Fruit fly (Drosophila melanogaster) whole organism, wandering third instar larva: ENCODE measurements around the gene CG18809.

ENCODE experiments used
- Abd-B ChIP-seq: fragments of >200 bp; optimal IDR thresholded peaks from 2 replicates; lab custom pipeline; 2017; ENCODE audit warnings: missing biosample characterization, missing genetic modification characterization
- CG32264 ChIP-seq: fragments of 200-800 bp; sonication (Bioruptor generic); optimal IDR thresholded peaks from 2 replicates; lab custom pipeline; 2016; ENCODE audit warnings: missing biosample characterization, missing genetic modification characterization
- CG9705 ChIP-seq: fragments of 200-800 bp; sonication (Bioruptor generic); optimal IDR thresholded peaks from 2 replicates; lab custom pipeline; 2018; ENCODE audit warnings: missing biosample characterization, mild to moderate bottlenecking, missing genetic modification characterization
- CrebA ChIP-seq: fragments of 200-800 bp; sonication (Bioruptor generic); optimal IDR thresholded peaks from 2 replicates; lab custom pipeline; 2016; ENCODE audit warnings: missing biosample characterization, mild to moderate bottlenecking, missing genetic modification characterization, borderline replicate concordance
- Dfd ChIP-seq: fragments of >200 bp; optimal IDR thresholded peaks from 2 replicates; lab custom pipeline; 2017; ENCODE audit warnings: missing biosample characterization, missing genetic modification characterization
- Dif ChIP-seq: fragments of 200-275, 200-300 bp; sonication (Bioruptor generic); optimal IDR thresholded peaks from 2 replicates; lab custom pipeline; 2018; ENCODE audit warnings: missing biosample characterization, missing genetic modification characterization; ENCODE audit not compliant: partially characterized antibody
- GATAd ChIP-seq: sonication (Bioruptor generic); optimal IDR thresholded peaks from 2 replicates; lab custom pipeline; 2016; ENCODE audit warnings: missing biosample characterization, missing genetic modification characterization
- HLH106 ChIP-seq: fragments of 200-800 bp; optimal IDR thresholded peaks from 3 replicates; lab custom pipeline; 2019; ENCODE audit warnings: missing biosample characterization, mild to moderate bottlenecking, missing genetic modification characterization, moderate library complexity
- Hnf4 ChIP-seq: fragments of 200-800 bp; sonication (Bioruptor generic); optimal IDR thresholded peaks from 2 replicates; lab custom pipeline; 2016; ENCODE audit warnings: missing biosample characterization, mild to moderate bottlenecking, missing genetic modification characterization
- Hr78 ChIP-seq: fragments of >200 bp; optimal IDR thresholded peaks from 2 replicates; lab custom pipeline; 2017; ENCODE audit warnings: missing biosample characterization, missing genetic modification characterization
- Hr83 ChIP-seq: fragments of 200-300 bp; sonication (Bioruptor generic); optimal IDR thresholded peaks from 2 replicates; lab custom pipeline; 2016; ENCODE audit warnings: missing biosample characterization, mild to moderate bottlenecking, missing genetic modification characterization, moderate library complexity; ENCODE audit not compliant: poor library complexity, severe bottlenecking
- Jra ChIP-seq: sonication (Bioruptor generic); optimal IDR thresholded peaks from 2 replicates; lab custom pipeline; 2016; ENCODE audit warnings: missing biosample characterization, missing genetic modification characterization
- Mio ChIP-seq: sonication (Bioruptor generic); optimal IDR thresholded peaks from 2 replicates; lab custom pipeline; 2016; ENCODE audit warnings: missing biosample characterization, missing genetic modification characterization
- Myc ChIP-seq: fragments of >200 bp; optimal IDR thresholded peaks from 2 replicates; lab custom pipeline; 2017
- N ChIP-seq: fragments of >200 bp; optimal IDR thresholded peaks from 2 replicates; lab custom pipeline; 2018; ENCODE audit warnings: missing biosample characterization, missing external identifiers, missing genetic modification characterization
- OdsH ChIP-seq: fragments of 200-800 bp; sonication (Bioruptor generic); optimal IDR thresholded peaks from 2 replicates; lab custom pipeline; 2016; ENCODE audit warnings: missing biosample characterization, mild to moderate bottlenecking, missing genetic modification characterization
- Rel ChIP-seq, 2 experiments: fragments of 200-800 bp; sonication (Bioruptor generic) in 1 of 2; optimal IDR thresholded peaks; 2 replicates in 1 of 2; 3 replicates in 1 of 2; lab custom pipeline; 2016 to 2019; ENCODE audit warnings: mild to moderate bottlenecking in 2 of 2, missing biosample characterization in 2 of 2, missing genetic modification characterization in 2 of 2, moderate library complexity in 1 of 2
- Sp1 ChIP-seq: fragments of 200-800 bp; sonication (Bioruptor generic); optimal IDR thresholded peaks from 3 replicates; lab custom pipeline; 2019; ENCODE audit warnings: missing biosample characterization, mild to moderate bottlenecking, missing genetic modification characterization, moderate library complexity
- Vsx2 ChIP-seq: fragments of 200-300, 225-300 bp; sonication (Bioruptor generic); optimal IDR thresholded peaks from 2 replicates; lab custom pipeline; 2018; ENCODE audit warnings: missing biosample characterization, missing genetic modification characterization; ENCODE audit not compliant: partially characterized antibody
- br ChIP-seq: fragments of 200-800 bp; sonication (Bioruptor generic); optimal IDR thresholded peaks from 2 replicates; lab custom pipeline; 2016; ENCODE audit warnings: missing biosample characterization, missing genetic modification characterization
- brk ChIP-seq: fragments of 200-800 bp; sonication (Bioruptor generic); optimal IDR thresholded peaks from 2 replicates; lab custom pipeline; 2016; ENCODE audit warnings: missing biosample characterization, mild to moderate bottlenecking, missing genetic modification characterization
- dl ChIP-seq, 2 experiments: fragments of 175-275, 200-275 bp in 1 of 2; fragments of 200-275 bp in 1 of 2; sonication (Bioruptor generic); optimal IDR thresholded peaks; lab custom pipeline; 2018; ENCODE audit warnings: mild to moderate bottlenecking in 2 of 2, missing biosample characterization in 2 of 2, missing genetic modification characterization in 2 of 2, moderate library complexity in 2 of 2; ENCODE audit not compliant: partially characterized antibody in 2 of 2, insufficient read depth in 1 of 2
- dsf ChIP-seq: sonication (Bioruptor generic); optimal IDR thresholded peaks from 2 replicates; lab custom pipeline; 2016; ENCODE audit warnings: missing biosample characterization, missing genetic modification characterization, borderline replicate concordance
- ey ChIP-seq: fragments of 200-800 bp; sonication (Bioruptor generic); optimal IDR thresholded peaks from 2 replicates; lab custom pipeline; 2016; ENCODE audit warnings: missing biosample characterization, missing genetic modification characterization
- foxo ChIP-seq, 2 experiments: fragments of 200-800 bp; sonication (Bioruptor generic); optimal IDR thresholded peaks; 2 replicates in 1 of 2; 3 replicates in 1 of 2; lab custom pipeline; 2016 to 2017; ENCODE audit warnings: missing biosample characterization in 2 of 2, missing genetic modification characterization in 2 of 2
- fru ChIP-seq: fragments of 200-800 bp; sonication (Bioruptor generic); optimal IDR thresholded peaks from 3 replicates; lab custom pipeline; 2016; ENCODE audit warnings: missing biosample characterization, mild to moderate bottlenecking, missing genetic modification characterization
- h ChIP-seq: fragments of 200-800 bp; sonication (Bioruptor generic); optimal IDR thresholded peaks from 3 replicates; lab custom pipeline; 2016; ENCODE audit warnings: missing biosample characterization, mild to moderate bottlenecking, missing genetic modification characterization
- jim ChIP-seq: fragments of 175-275, 200-325 bp; sonication (Bioruptor generic); optimal IDR thresholded peaks from 2 replicates; lab custom pipeline; 2016; ENCODE audit warnings: missing biosample characterization, mild to moderate bottlenecking, missing genetic modification characterization
- pan ChIP-seq: fragments of >200 bp; optimal IDR thresholded peaks from 2 replicates; lab custom pipeline; 2017
- psq ChIP-seq: fragments of 200-800 bp; sonication (Bioruptor generic); optimal IDR thresholded peaks from 3 replicates; lab custom pipeline; 2017; ENCODE audit warnings: missing biosample characterization, mild to moderate bottlenecking, missing genetic modification characterization, moderate library complexity
- rgr ChIP-seq: fragments of 200-800 bp; sonication (Bioruptor generic); optimal IDR thresholded peaks from 3 replicates; lab custom pipeline; 2016; ENCODE audit warnings: missing biosample characterization, mild to moderate bottlenecking, missing genetic modification characterization
- sage ChIP-seq: fragments of 200-800 bp; sonication (Bioruptor generic); optimal IDR thresholded peaks from 2 replicates; lab custom pipeline; 2016; ENCODE audit warnings: missing biosample characterization, mild to moderate bottlenecking, missing genetic modification characterization
- sv ChIP-seq: fragments of 200-800 bp; sonication (Bioruptor generic); optimal IDR thresholded peaks from 3 replicates; lab custom pipeline; 2016; ENCODE audit warnings: missing biosample characterization, missing genetic modification characterization
- tai ChIP-seq: sonication (Bioruptor generic); optimal IDR thresholded peaks from 2 replicates; lab custom pipeline; 2016; ENCODE audit warnings: missing biosample characterization, missing genetic modification characterization
- woc ChIP-seq: sonication (Bioruptor generic); optimal IDR thresholded peaks from 2 replicates; lab custom pipeline; 2016; ENCODE audit warnings: missing biosample characterization, mild to moderate bottlenecking, missing genetic modification characterization

The CG18809 gene

dm6 chrX:19744003-19744488 is at the start of gene CG18809, which contains the start of the genes COX6B, CG33932 and Rpp20:
CG18809 (minus strand) TSS chrX:19744335.
COX6B (minus strand) TSS chrX:19744335.
CG33932 (plus strand) TSS chrX:19744431.
Rpp20 (plus strand) TSS chrX:19744431.
- TF ChIP-seq Dfd (GFP tag; lab: Kevin White, UChicago) (no peak), pan (lab: Kevin White, UChicago) (no peak), Abd-B (GFP tag; lab: Kevin White, UChicago) (no peak), foxo (GFP tag; optimal IDR thresholded peaks at IDR 0.05; lab: Kevin White, UChicago) (peak in 1 of 2 experiments; percentile 70), N (GFP tag; lab: Kevin White, UChicago) (no peak), Hnf4 (no peak), h (GFP tag; lab: Kevin White, UChicago) (peak; percentile 82), ey (GFP tag; lab: Kevin White, UChicago) (peak; percentile 50), sage (no peak), HLH106 (tag; lab: Kevin White, UChicago) (peak; percentile 51), OdsH (GFP tag; lab: Kevin White, UChicago) (peak; percentile 48), tai (GFP tag; lab: Kevin White, UChicago) (no peak), Hr83 (peak; percentile 90), sv (GFP tag; lab: Kevin White, UChicago) (peak; percentile 59), brk (GFP tag; lab: Kevin White, UChicago) (no peak), woc (GFP tag; lab: Kevin White, UChicago) (no peak), Vsx2 (GFP tag; lab: Kevin White, UChicago) (no peak), Mio (GFP tag; lab: Kevin White, UChicago) (peak; percentile 2), dl (GFP tag; optimal IDR thresholded peaks at IDR 0.05; lab: Kevin White, UChicago; ENCODE audit: insufficient read depth in 1 of 2, partially characterized antibody in 2 of 2) (no peak), Myc (lab: Kevin White, UChicago) (peak; percentile 81), jim (no peak), Rel (GFP tag; optimal IDR thresholded peaks at IDR 0.05; lab: Kevin White, UChicago) (no peak), Rel (tag; optimal IDR thresholded peaks at IDR 0.05; lab: Kevin White, UChicago) (peak; percentile 63), Hr78 (no peak), Dif (GFP tag; lab: Kevin White, UChicago) (peak; percentile 30), Sp1 (GFP tag; lab: Kevin White, UChicago) (peak; percentile 56), rgr (GFP tag; lab: Kevin White, UChicago) (peak; percentile 79), Jra (GFP tag; lab: Kevin White, UChicago) (peak; percentile 60), dsf (GFP tag; lab: Kevin White, UChicago) (no peak), psq (GFP tag; lab: Kevin White, UChicago) (peak; percentile 48), CG32264 (peak; percentile 12), CrebA (GFP tag; lab: Kevin White, UChicago) (no peak), fru (peak; percentile 49), br (GFP tag; lab: Kevin White, UChicago) (peak; percentile 52), CG9705 (GFP tag; lab: Kevin White, UChicago) (peak; percentile 39), GATAd (GFP tag; lab: Kevin White, UChicago) (peak; percentile 30)
- TF ChIP-seq, all 38 proteins: peak for 20

- TF ChIP-seq Jra (GFP tag; lab: Kevin White, UChicago) = no peak
- no peak for TF ChIP-seq sv (GFP tag; lab: Kevin White, UChicago)
- TF ChIP-seq, all 38 proteins: peak for 0
These were observed 48.4 kb upstream of the CG18809 start for dm6 chrX:19792572-19792971.

dm6 chrX:19791832-19792231 is 47.7 kb upstream of the CG18809 start:
- TF ChIP-seq Dfd (GFP tag; lab: Kevin White, UChicago) = peak; percentile 53
- TF ChIP-seq Sp1 (GFP tag; lab: Kevin White, UChicago) = no peak

dm6 chrX:19788621-19788944 is 44.4 kb upstream of the CG18809 start:
- TF ChIP-seq sage (no peak), Myc (lab: Kevin White, UChicago) (no peak), psq (GFP tag; lab: Kevin White, UChicago) (peak; percentile 9), Dif (GFP tag; lab: Kevin White, UChicago) (no peak), CG32264 (no peak), pan (lab: Kevin White, UChicago) (no peak)
